Worm (Caenorhabditis elegans): ENCODE measurements around the gene T15H9.5.

ce11 chrII:9619402-9619862, 8.2 kb upstream of the T15H9.5 start:
- TF ChIP-seq ceh-22 (tag; optimal IDR thresholded peaks at IDR 0.05): no peak
- TF ChIP-seq npax-4 (tag; optimal IDR thresholded peaks at IDR 0.05): no peak
- TF ChIP-seq ceh-30 (tag; optimal IDR thresholded peaks at IDR 0.05): no peak
- TF ChIP-seq lin-11 (tag; optimal IDR thresholded peaks at IDR 0.05): no peak
- TF ChIP-seq ttx-3 (tag; optimal IDR thresholded peaks at IDR 0.05): no peak
- TF ChIP-seq unc-42 (tag; optimal IDR thresholded peaks at IDR 0.05): no peak
- no peak for TF ChIP-seq C38D4.7 (GFP tag; optimal IDR thresholded peaks at IDR 0.05)
